Worm (Caenorhabditis elegans): ENCODE measurements around the gene E02C12.12.

ce11 chrV:9333316-9334048 is 48.6 kb downstream of the E02C12.12 start, which contains the start of gene acl-14:
- TF ChIP-seq tra-4 (tag; optimal IDR thresholded peaks at IDR 0.05) (no peak), ama-1 (optimal IDR thresholded peaks at IDR 0.05) (no peak), hnd-1 (tag; optimal IDR thresholded peaks at IDR 0.05) (no peak), scrt-1 (GFP tag; IDR thresholded peaks at IDR 0.05) (no peak), aly-1 (tag; optimal IDR thresholded peaks at IDR 0.05) (no peak), ceh-36 (tag; optimal IDR thresholded peaks at IDR 0.05) (no peak)
